Fruit fly (Drosophila melanogaster): ENCODE measurements around the gene for.

- no peak for TF ChIP-seq jim (GFP tag; optimal IDR thresholded peaks at IDR 0.05)
- TF ChIP-seq h (GFP tag; optimal IDR thresholded peaks at IDR 0.05), result peak; percentile 18
- no peak for TF ChIP-seq psq (GFP tag; optimal IDR thresholded peaks at IDR 0.05)
- TF ChIP-seq Mio (GFP tag; optimal IDR thresholded peaks at IDR 0.05), result no peak
- TF ChIP-seq foxo (GFP tag; optimal IDR thresholded peaks at IDR 0.05), result peak in 1 of 2 experiments; percentile 25
These were observed 73.1 kb downstream of the for start for dm6 chr2L:3583405-3584295.
